Worm (Caenorhabditis elegans) whole organism, mixed stage, embryonic: Measurements from ENCODE around the gene fbxb-91.

ENCODE experiments used
- ceh-39 ChIP-seq: fragments of 150-350 bp; optimal IDR thresholded peaks from 2 replicates; lab custom pipeline; 2014; ENCODE audit warnings: missing biosample characterization, missing genetic modification characterization
- ceh-83 ChIP-seq: fragments of 200-800 bp; sonication (Bioruptor generic); optimal IDR thresholded peaks from 2 replicates; lab custom pipeline; 2018; ENCODE audit warnings: mild to moderate bottlenecking, missing genetic modification characterization, missing compliant biosample characterization
- lin-32 ChIP-seq: fragments of 200-800 bp; sonication (Bioruptor generic); optimal IDR thresholded peaks from 2 replicates; lab custom pipeline; 2018; ENCODE audit warnings: mild to moderate bottlenecking, missing genetic modification characterization, missing compliant biosample characterization
- lsy-2 ChIP-seq: fragments of 150-350 bp; optimal IDR thresholded peaks from 2 replicates; lab custom pipeline; 2014; ENCODE audit warnings: missing biosample characterization, missing genetic modification characterization
- nhr-12 ChIP-seq: fragments of 150-350 bp; optimal IDR thresholded peaks from 2 replicates; lab custom pipeline; 2014; ENCODE audit warnings: missing biosample characterization, missing genetic modification characterization
- nhr-237 ChIP-seq: fragments of 150-350 bp; optimal IDR thresholded peaks from 2 replicates; lab custom pipeline; 2014; ENCODE audit warnings: missing biosample characterization, missing genetic modification characterization
- nhr-28 ChIP-seq: fragments of 150-350 bp; optimal IDR thresholded peaks from 2 replicates; lab custom pipeline; 2014; ENCODE audit warnings: missing biosample characterization, missing genetic modification characterization
- pha-4 ChIP-seq: fragments of 150-350 bp; optimal IDR thresholded peaks from 2 replicates; lab custom pipeline; 2018; ENCODE audit warnings: missing biosample characterization, missing genetic modification reagents, missing genetic modification characterization
- unc-39 ChIP-seq: fragments of 150-350 bp; optimal IDR thresholded peaks from 2 replicates; lab custom pipeline; 2014; ENCODE audit warnings: missing biosample characterization, missing genetic modification characterization

- no peak for TF ChIP-seq ceh-39 (tag; lab: Kevin White, UChicago)
- TF ChIP-seq nhr-28 (tag; lab: Kevin White, UChicago): no peak
- TF ChIP-seq nhr-237: no peak
- no peak for TF ChIP-seq pha-4 (tag; lab: Kevin White, UChicago)
- TF ChIP-seq lin-32 (GFP tag; lab: Kevin White, UChicago): no peak
- TF ChIP-seq unc-39 (tag; lab: Kevin White, UChicago): no peak
- no peak for TF ChIP-seq lsy-2 (tag; lab: Kevin White, UChicago)
- no peak for TF ChIP-seq ceh-83 (GFP tag; lab: Kevin White, UChicago)
- TF ChIP-seq nhr-12 (tag; lab: Kevin White, UChicago): no peak
These were observed 34.7 kb upstream of the fbxb-91 start, which contains the start of gene T24E12.1 for ce11 chrII:3785257-3785656.
